Fruit fly (Drosophila melanogaster): Measurements from ENCODE around the gene CG31709.

Gene CG31709

dm6 chr2L:9568360-9569088 lies 10.9 kb downstream of the CG31709 start, which contains the start of gene brwl (continued):
- TF ChIP-seq Optix (GFP tag; IDR thresholded peaks at IDR 0.05) (peak; percentile 93; the same call in 2 of the 3 replicates), CG32772 (GFP tag; IDR thresholded peaks at IDR 0.05) (peak; percentile 98), CG15514 (GFP tag; optimal IDR thresholded peaks at IDR 0.05) (peak; percentile 94), hkb (optimal IDR thresholded peaks at IDR 0.05) (no peak), hkb (GFP tag; IDR thresholded peaks at IDR 0.05) (peak; percentile 99), CG17359 (tag; optimal IDR thresholded peaks at IDR 0.05) (peak; percentile 99), E2f1 (GFP tag; IDR thresholded peaks at IDR 0.05) (peak; percentile 98), Fer3 (tag; optimal IDR thresholded peaks at IDR 0.05) (peak; percentile 98), gt (GFP tag; IDR thresholded peaks at IDR 0.05) (peak; percentile 95), nerfin-1 (tag; optimal IDR thresholded peaks at IDR 0.05) (peak; percentile 97), rib (GFP tag; IDR thresholded peaks at IDR 0.05) (peak; percentile 96), CG8388 (GFP tag; optimal IDR thresholded peaks at IDR 0.05) (peak; percentile 99), ranshi (GFP tag; IDR thresholded peaks at IDR 0.05) (peak; percentile 98), ro (GFP tag; IDR thresholded peaks at IDR 0.05) (peak; percentile 94), CG4424 (GFP tag; optimal IDR thresholded peaks at IDR 0.05) (peak; percentile 99), fu2 (GFP tag; optimal IDR thresholded peaks at IDR 0.05) (peak; percentile 96), CG30020 (tag; optimal IDR thresholded peaks at IDR 0.05) (peak; percentile 88), Fer1 (GFP tag; optimal IDR thresholded peaks at IDR 0.05) (peak; percentile 99), al (GFP tag; IDR thresholded peaks at IDR 0.05) (peak; percentile 97), CG10565 (GFP tag; optimal IDR thresholded peaks at IDR 0.05) (peak; percentile 93), stwl (tag; optimal IDR thresholded peaks at IDR 0.05) (peak; percentile 72), dan (GFP tag; IDR thresholded peaks at IDR 0.05) (peak; percentile 95), lbe (GFP tag; optimal IDR thresholded peaks at IDR 0.05) (peak; percentile 95), danr (GFP tag; IDR thresholded peaks at IDR 0.05) (peak; percentile 99), Ptx1 (GFP tag; IDR thresholded peaks at IDR 0.05) (peak; percentile 99), dati (GFP tag; IDR thresholded peaks at IDR 0.05) (peak; percentile 86), Lim3 (GFP tag; IDR thresholded peaks at IDR 0.05) (peak; percentile 92), ftz-f1 (GFP tag; optimal IDR thresholded peaks at IDR 0.05) (peak; percentile 92), twi (tag; optimal IDR thresholded peaks at IDR 0.05) (peak; percentile 96), CG13894 (tag; optimal IDR thresholded peaks at IDR 0.05) (peak; percentile 97), CG16863 (GFP tag; optimal IDR thresholded peaks at IDR 0.05) (peak; percentile 98), CG12071 (GFP tag; optimal IDR thresholded peaks at IDR 0.05) (peak; percentile 97), CG17612 (GFP tag; IDR thresholded peaks at IDR 0.05) (peak; percentile 96), ase (GFP tag; IDR thresholded peaks at IDR 0.05) (peak; percentile 98), Deaf1 (tag; optimal IDR thresholded peaks at IDR 0.05) (peak; percentile 92), CG11723 (GFP tag; optimal IDR thresholded peaks at IDR 0.05) (peak; percentile 97), CG9215 (GFP tag; IDR thresholded peaks at IDR 0.05) (peak; percentile 97), ara (GFP tag; IDR thresholded peaks at IDR 0.05) (peak; percentile 98), Hey (tag; optimal IDR thresholded peaks at IDR 0.05) (peak; percentile 90), CG9797 (GFP tag; optimal IDR thresholded peaks at IDR 0.05) (peak; percentile 69), CG9817 (tag; optimal IDR thresholded peaks at IDR 0.05) (peak; percentile 98), Abd-B (GFP tag; optimal IDR thresholded peaks at IDR 0.05) (peak; percentile 98), grn (GFP tag; optimal IDR thresholded peaks at IDR 0.05) (peak; percentile 91), wek (GFP tag; optimal IDR thresholded peaks at IDR 0.05) (peak; percentile 87), Aef1 (GFP tag; IDR thresholded peaks at IDR 0.05) (peak; percentile 98), Bgb (GFP tag; IDR thresholded peaks at IDR 0.05; ENCODE audit: partially characterized antibody) (peak; percentile 42), CG9609 (GFP tag; optimal IDR thresholded peaks at IDR 0.05) (peak; percentile 98), knrl (GFP tag; IDR thresholded peaks at IDR 0.05; ENCODE audit: partially characterized antibody) (0 out of 3 replicates have a peak, but pooled peaks have one; percentile 29), CG9437 (GFP tag; optimal IDR thresholded peaks at IDR 0.05) (peak; percentile 96), CG15269 (tag; optimal IDR thresholded peaks at IDR 0.05) (peak; percentile 99)

Measured in whole organism, embryonic.